Worm (Caenorhabditis elegans) whole organism, L1 larva: ENCODE measurements around the gene nfki-1.

Experiments used
- aha-1 ChIP-seq: fragments of 150-350 bp; optimal IDR thresholded peaks from 2 replicates; lab custom pipeline; 2014; ENCODE audit warnings: missing biosample characterization, missing genetic modification characterization
- aly-2 ChIP-seq: fragments of 150-350 bp; optimal IDR thresholded peaks from 2 replicates; lab custom pipeline; 2014; ENCODE audit warnings: missing biosample characterization, missing genetic modification characterization
- blmp-1 ChIP-seq: fragments of 150-350 bp; optimal IDR thresholded peaks from 2 replicates; lab custom pipeline; 2014; ENCODE audit warnings: missing biosample characterization, missing genetic modification characterization
- ceh-82 ChIP-seq, 3 experiments: fragments of 150-350 bp in 1 of 3; sonication (generic microtip) in 2 of 3; optimal IDR thresholded peaks; 2 replicates each; lab custom pipeline; 2014 to 2017; ENCODE audit warnings: missing biosample characterization in 3 of 3, missing genetic modification characterization in 3 of 3
- dsc-1 ChIP-seq: sonication (generic microtip); optimal IDR thresholded peaks from 2 replicates; lab custom pipeline; 2016; ENCODE audit warnings: mild to moderate bottlenecking, missing genetic modification characterization, missing compliant biosample characterization
- efl-1 ChIP-seq, 4 experiments: fragments of 150-350 bp; optimal IDR thresholded peaks in 3 of 4; peaks in 1 of 4; 1 replicate in 1 of 4; 2 replicates in 3 of 4; lab custom pipeline; 2014; ENCODE audit warnings: missing biosample characterization in 2 of 4, missing genetic modification characterization in 2 of 4, missing genetic modification reagents in 2 of 4
- egl-13 ChIP-seq: sonication (generic microtip); optimal IDR thresholded peaks from 2 replicates; lab custom pipeline; 2016; ENCODE audit warnings: missing genotype, missing genetic modification reagents, missing genetic modification characterization, missing compliant biosample characterization
- elt-2 ChIP-seq: sonication (generic microtip); optimal IDR thresholded peaks from 2 replicates; lab custom pipeline; 2016; ENCODE audit warnings: missing genetic modification characterization, mild to moderate bottlenecking, inconsistent platforms, missing compliant biosample characterization, missing genetic modification reagents
- elt-3 ChIP-seq, 6 experiments: fragments of 150-350 bp in 1 of 6; sonication (generic microtip); optimal IDR thresholded peaks; 2 replicates each; lab custom pipeline; 2017 to 2018; ENCODE audit warnings: missing biosample characterization in 6 of 6, missing genetic modification characterization in 6 of 6, inconsistent platforms in 1 of 6
- fkh-10 ChIP-seq: sonication (generic microtip); optimal IDR thresholded peaks from 2 replicates; lab custom pipeline; 2017; ENCODE audit warnings: missing biosample characterization, missing genetic modification reagents, missing genetic modification characterization
- fkh-8 ChIP-seq: sonication (generic microtip); optimal IDR thresholded peaks from 2 replicates; lab custom pipeline; 2016; ENCODE audit warnings: mild to moderate bottlenecking, missing genetic modification characterization, missing compliant biosample characterization
- grh-1 ChIP-seq: fragments of 200-800 bp; sonication (Bioruptor generic); IDR thresholded peaks from 2 replicates; pipeline ENCODE4 v1.3.6; 2022; ENCODE audit warnings: missing genetic modification reagents, missing genetic modification characterization, missing compliant biosample characterization
- hlh-4 ChIP-seq: sonication (generic microtip); optimal IDR thresholded peaks from 2 replicates; lab custom pipeline; 2016; ENCODE audit warnings: mild to moderate bottlenecking, missing genetic modification characterization, missing compliant biosample characterization
- isw-1 ChIP-seq: fragments of 200-800 bp; sonication (Bioruptor generic); IDR thresholded peaks from 2 replicates; pipeline ENCODE4 v1.3.6; 2022; ENCODE audit warnings: missing genetic modification characterization, missing compliant biosample characterization
- lin-14 ChIP-seq: fragments of 200-800 bp; sonication (Bioruptor generic); optimal IDR thresholded peaks from 2 replicates; lab custom pipeline; 2018; ENCODE audit warnings: mild to moderate bottlenecking, missing genetic modification characterization, moderate library complexity, missing compliant biosample characterization
- lin-35 ChIP-seq, 2 experiments: fragments of 150-350 bp; optimal IDR thresholded peaks; 2 replicates each; lab custom pipeline; 2014; ENCODE audit warnings: missing biosample characterization in 2 of 2, missing genetic modification characterization in 2 of 2, missing genetic modification reagents in 2 of 2
- lin-39 ChIP-seq: fragments of 150-350 bp; optimal IDR thresholded peaks from 2 replicates; lab custom pipeline; 2014; ENCODE audit warnings: missing biosample characterization, missing genetic modification reagents, missing genetic modification characterization
- lsy-2 ChIP-seq, 2 experiments: fragments of 150-350 bp; optimal IDR thresholded peaks; 2 replicates each; lab custom pipeline; 2014; ENCODE audit warnings: missing biosample characterization in 2 of 2, missing genetic modification characterization in 2 of 2
- mab-9 ChIP-seq: fragments of 200-800 bp; sonication (Bioruptor generic); IDR thresholded peaks from 2 replicates; pipeline ENCODE4 v1.3.6; 2022; ENCODE audit warnings: missing genetic modification reagents, missing genetic modification characterization, missing compliant biosample characterization
- nhr-11 ChIP-seq: fragments of 150-350 bp; optimal IDR thresholded peaks from 2 replicates; lab custom pipeline; 2014; ENCODE audit warnings: missing biosample characterization, missing genetic modification characterization
- nhr-20 ChIP-seq: sonication (generic microtip); optimal IDR thresholded peaks from 2 replicates; lab custom pipeline; 2016; ENCODE audit warnings: mild to moderate bottlenecking, missing genetic modification characterization, missing compliant biosample characterization
- nhr-47 ChIP-seq: sonication (generic microtip); optimal IDR thresholded peaks from 2 replicates; lab custom pipeline; 2016; ENCODE audit warnings: mild to moderate bottlenecking, missing genetic modification characterization, moderate library complexity, missing compliant biosample characterization
- nhr-71 ChIP-seq: sonication (generic microtip); optimal IDR thresholded peaks from 2 replicates; lab custom pipeline; 2016; ENCODE audit warnings: mild to moderate bottlenecking, missing genetic modification characterization, moderate library complexity, missing compliant biosample characterization
- nhr-77 ChIP-seq: fragments of 150-350 bp; optimal IDR thresholded peaks from 2 replicates; lab custom pipeline; 2014; ENCODE audit warnings: missing biosample characterization, missing genetic modification characterization
- nhr-85 ChIP-seq: sonication (generic microtip); peaks from one replicate; lab custom pipeline; 2016; ENCODE audit warnings: missing genetic modification characterization, inconsistent platforms, missing compliant biosample characterization
- rnt-1 ChIP-seq: sonication (generic microtip); optimal IDR thresholded peaks from 2 replicates; lab custom pipeline; 2016; ENCODE audit warnings: mild to moderate bottlenecking, missing genetic modification characterization, moderate library complexity, missing compliant biosample characterization
- skn-1 ChIP-seq: fragments of 150-350 bp; optimal IDR thresholded peaks from 2 replicates; lab custom pipeline; 2014; ENCODE audit warnings: missing biosample characterization, missing genetic modification characterization
- snpc-4 ChIP-seq: fragments of 150-350 bp; optimal IDR thresholded peaks from 2 replicates; lab custom pipeline; 2014; ENCODE audit warnings: missing biosample characterization, missing genetic modification characterization
- snu-23 ChIP-seq: sonication (generic microtip); optimal IDR thresholded peaks from 2 replicates; lab custom pipeline; 2016; ENCODE audit warnings: missing genetic modification characterization, missing compliant biosample characterization
- swsn-7 ChIP-seq: sonication (generic microtip); optimal IDR thresholded peaks from 2 replicates; lab custom pipeline; 2016; ENCODE audit warnings: missing genetic modification characterization, missing compliant biosample characterization
- tbx-2 ChIP-seq: sonication (generic microtip); optimal IDR thresholded peaks from 2 replicates; lab custom pipeline; 2016; ENCODE audit warnings: missing genetic modification characterization, missing compliant biosample characterization
- unc-86 ChIP-seq: sonication (generic microtip); optimal IDR thresholded peaks from 2 replicates; lab custom pipeline; 2016; ENCODE audit warnings: missing genetic modification characterization, missing compliant biosample characterization
- vab-15 ChIP-seq: sonication (generic microtip); optimal IDR thresholded peaks from 2 replicates; lab custom pipeline; 2017; ENCODE audit warnings: missing genotype, mild to moderate bottlenecking, missing genetic modification characterization, missing compliant biosample characterization
- xbp-1 ChIP-seq: sonication (generic microtip); optimal IDR thresholded peaks from 2 replicates; lab custom pipeline; 2016; ENCODE audit warnings: missing genetic modification characterization, missing compliant biosample characterization
- zag-1 ChIP-seq: fragments of 150-350 bp; optimal IDR thresholded peaks from 2 replicates; lab custom pipeline; 2014; ENCODE audit warnings: missing biosample characterization, missing genetic modification characterization
- ztf-4 ChIP-seq: fragments of 150-350 bp; optimal IDR thresholded peaks from 2 replicates; lab custom pipeline; 2014; ENCODE audit warnings: missing biosample characterization, missing genetic modification characterization

Gene nfki-1

DNA sequence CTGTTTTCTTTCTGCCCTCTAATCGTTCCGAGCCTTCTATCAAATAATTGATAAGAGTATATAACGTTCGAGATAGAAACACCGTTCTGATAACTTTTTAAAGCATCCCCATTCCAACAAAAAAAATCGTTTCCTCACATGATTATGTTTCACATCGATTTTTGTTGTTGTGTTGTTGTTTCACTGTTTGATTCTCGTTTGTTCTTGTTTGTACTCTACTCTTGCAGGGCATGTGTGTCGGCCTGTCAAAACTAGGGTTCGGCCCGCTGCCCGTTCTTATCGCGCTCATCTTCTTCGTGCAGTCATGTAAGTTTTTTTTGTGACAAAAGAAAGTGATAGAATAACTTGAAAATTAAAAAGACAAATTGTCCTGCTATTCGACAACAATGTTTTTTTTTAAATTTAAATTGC, 10.7 kb downstream of the nfki-1 start, which contains the start of gene C33A11.2:
Gene C33A11.2, plus strand, starts transcription at position 226 of the 411 bp plus-strand sequence.
- TF ChIP-seq ztf-4 (no peak), lin-35 (GFP tag; optimal IDR thresholded peaks at IDR 0.05; lab: Kevin White, UChicago) (peak in 1 of 2 experiments; percentile 6), vab-15 (no peak), tbx-2 (tag; lab: Kevin White, UChicago) (no peak), aha-1 (no peak), skn-1 (tag; lab: Kevin White, UChicago) (no peak), blmp-1 (tag; lab: Kevin White, UChicago) (peak; percentile 42)

DNA sequence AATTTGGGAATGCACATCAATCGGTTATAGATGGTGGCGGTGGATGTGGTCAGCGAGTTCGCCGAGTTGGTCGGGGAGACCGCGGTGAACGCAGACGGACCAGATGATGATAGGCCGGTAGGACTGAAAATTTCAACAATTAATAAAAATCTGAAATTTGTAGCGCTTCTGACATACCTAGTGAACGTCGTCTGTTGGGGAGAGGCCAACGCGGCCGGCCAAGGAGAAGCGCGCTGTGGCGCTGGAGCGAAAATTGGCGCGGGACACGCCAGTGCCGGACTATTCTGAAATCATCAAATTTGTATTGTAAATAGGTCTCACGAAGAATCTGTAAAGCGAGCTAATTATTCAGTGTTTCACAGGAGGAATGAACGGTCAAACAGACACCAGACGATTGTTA, 17.7 kb downstream of the nfki-1 start:
- TF ChIP-seq efl-1 (optimal IDR thresholded peaks at IDR 0.05; lab: Kevin White, UChicago), result no peak
- TF ChIP-seq efl-1 (GFP tag; optimal IDR thresholded peaks at IDR 0.05 in 1 of 2; lab: Kevin White, UChicago), result peak in 1 of 2 experiments; percentile 68
- no peak for TF ChIP-seq lin-39 (tag; lab: Kevin White, UChicago)

DNA sequence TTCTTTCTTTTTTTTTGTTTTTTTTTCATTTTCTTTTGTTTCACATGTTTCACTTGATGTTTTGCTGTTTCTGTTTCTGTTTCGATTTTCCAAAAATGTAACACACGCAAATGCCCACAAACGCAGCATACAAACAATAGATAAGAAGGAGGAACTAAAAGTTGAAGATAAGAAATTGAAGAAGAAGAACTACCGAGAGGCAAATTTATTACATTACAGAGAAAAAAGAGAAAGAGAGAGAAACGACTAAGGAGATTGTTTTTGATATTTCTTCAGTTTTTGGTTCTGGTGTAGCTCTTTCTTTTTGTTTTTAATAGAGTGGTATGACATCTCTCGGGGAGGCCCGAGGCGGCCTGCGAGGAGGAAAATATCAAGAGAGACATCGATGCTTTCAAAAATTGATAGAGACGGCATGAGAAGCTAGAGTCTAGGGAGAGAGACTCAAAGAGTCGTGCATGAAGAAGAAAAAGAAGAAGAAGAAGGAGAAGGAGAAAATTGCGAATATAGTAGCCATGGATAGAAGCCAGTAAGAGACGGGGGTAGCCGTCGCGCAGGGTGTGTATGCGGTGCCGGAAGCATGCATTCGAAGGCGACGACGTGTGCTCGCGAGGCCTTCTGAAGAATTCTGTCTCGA, 18.5 kb downstream of the nfki-1 start:
- TF ChIP-seq elt-2 (tag; lab: Kevin White, UChicago) (peak; percentile 62), elt-3 (tag; optimal IDR thresholded peaks at IDR 0.05; lab: Kevin White, UChicago) (peak in 5 of 6 experiments; percentile 3 to 87 (median 18)), xbp-1 (peak; percentile 8), fkh-8 (peak; percentile 74), swsn-7 (tag; lab: Kevin White, UChicago) (peak; percentile 46), hlh-4 (no peak), snpc-4 (peak; percentile 3), grh-1 (GFP tag; lab: Robert Waterston, UW) (no peak), lin-14 (GFP tag; lab: Kevin White, UChicago) (peak; percentile 84), egl-13 (peak; percentile 69), nhr-47 (tag; lab: Kevin White, UChicago) (peak; percentile 58), snu-23 (GFP tag; lab: Kevin White, UChicago) (peak; percentile 29), mab-9 (0 out of 2 replicates have a peak, but pooled peaks have one; percentile 25), dsc-1 (peak; percentile 36), isw-1 (GFP tag; lab: Robert Waterston, UW) (peak; percentile 17; the same call in 1 of the 2 replicates), nhr-77 (tag; lab: Kevin White, UChicago) (peak; percentile 33), nhr-85 (peak; percentile 88), nhr-20 (tag; lab: Kevin White, UChicago) (peak; percentile 82), unc-86 (tag; lab: Kevin White, UChicago) (peak; percentile 24), aly-2 (tag; lab: Kevin White, UChicago) (no peak), zag-1 (tag; lab: Kevin White, UChicago) (no peak), fkh-10 (GFP tag; lab: Kevin White, UChicago) (peak; percentile 36), skn-1 (tag; lab: Kevin White, UChicago) (no peak), rnt-1 (tag; lab: Kevin White, UChicago) (peak; percentile 7), nhr-71 (tag; lab: Kevin White, UChicago) (peak; percentile 54), blmp-1 (tag; lab: Kevin White, UChicago) (peak; percentile 50), nhr-11 (tag; lab: Kevin White, UChicago) (no peak), ceh-82 (tag; optimal IDR thresholded peaks at IDR 0.05; lab: Kevin White, UChicago) (peak in 2 of 3 experiments; percentile 2 to 48), lin-35 (GFP tag; optimal IDR thresholded peaks at IDR 0.05; lab: Kevin White, UChicago) (peak; percentile 28 to 30), lsy-2 (tag; optimal IDR thresholded peaks at IDR 0.05; lab: Kevin White, UChicago) (peak; percentile 14 to 28), tbx-2 (tag; lab: Kevin White, UChicago) (peak; percentile 64)
- TF ChIP-seq, all 84 proteins: peak for 25
